Worm (Caenorhabditis elegans): ENCODE measurements around the gene C25E10.13.

Gene C25E10.13

DNA sequence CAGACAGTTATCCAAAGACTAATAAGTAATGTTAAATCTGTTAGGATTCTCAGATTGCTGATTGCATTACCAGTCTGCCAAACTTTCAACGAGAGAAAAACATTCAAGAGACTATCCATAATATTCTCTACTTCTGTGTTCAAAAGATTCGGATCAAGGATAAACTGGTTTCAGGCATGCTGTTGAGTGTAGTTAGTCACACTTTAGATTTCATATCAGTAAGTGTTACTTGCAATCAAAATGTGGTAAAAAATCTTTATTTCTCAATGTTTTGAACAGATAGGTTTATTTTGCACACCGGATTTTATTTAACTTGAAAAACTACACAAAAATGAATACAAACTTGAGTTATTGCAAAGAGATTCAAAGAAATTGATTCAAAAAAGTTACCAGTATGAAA lies 37.4 kb upstream of the C25E10.13 start, which contains the start of gene oac-41:
oac-41 (minus strand) TSS at position 101 of the 400 bp plus-strand sequence.
- no peak for TF ChIP-seq ceh-39 (tag; optimal IDR thresholded peaks at IDR 0.05)
- no peak for TF ChIP-seq tbx-8 (GFP tag; optimal IDR thresholded peaks at IDR 0.05)
- no peak for TF ChIP-seq sptf-1 (tag; optimal IDR thresholded peaks at IDR 0.05)
- no peak for TF ChIP-seq cnd-1 (tag; optimal IDR thresholded peaks at IDR 0.05)
- no peak for TF ChIP-seq unc-39 (tag; optimal IDR thresholded peaks at IDR 0.05)
- TF ChIP-seq ceh-43 (GFP tag; optimal IDR thresholded peaks at IDR 0.05): no peak
- TF ChIP-seq mls-2 (tag; optimal IDR thresholded peaks at IDR 0.05): no peak
- TF ChIP-seq flh-1 (GFP tag; optimal IDR thresholded peaks at IDR 0.05): no peak
- TF ChIP-seq ces-1 (GFP tag; optimal IDR thresholded peaks at IDR 0.05): no peak
- no peak for TF ChIP-seq zip-8 (tag; optimal IDR thresholded peaks at IDR 0.05)
- TF ChIP-seq nhr-2 (tag; optimal IDR thresholded peaks at IDR 0.05): no peak
- no peak for TF ChIP-seq mep-1 (tag; optimal IDR thresholded peaks at IDR 0.05)
- no peak for TF ChIP-seq hlh-1 (tag; optimal IDR thresholded peaks at IDR 0.05)
- TF ChIP-seq lin-32 (GFP tag; optimal IDR thresholded peaks at IDR 0.05): no peak
- TF ChIP-seq elt-1 (tag; optimal IDR thresholded peaks at IDR 0.05; ENCODE audit: borderline replicate concordance, insufficient read depth): no peak

DNA sequence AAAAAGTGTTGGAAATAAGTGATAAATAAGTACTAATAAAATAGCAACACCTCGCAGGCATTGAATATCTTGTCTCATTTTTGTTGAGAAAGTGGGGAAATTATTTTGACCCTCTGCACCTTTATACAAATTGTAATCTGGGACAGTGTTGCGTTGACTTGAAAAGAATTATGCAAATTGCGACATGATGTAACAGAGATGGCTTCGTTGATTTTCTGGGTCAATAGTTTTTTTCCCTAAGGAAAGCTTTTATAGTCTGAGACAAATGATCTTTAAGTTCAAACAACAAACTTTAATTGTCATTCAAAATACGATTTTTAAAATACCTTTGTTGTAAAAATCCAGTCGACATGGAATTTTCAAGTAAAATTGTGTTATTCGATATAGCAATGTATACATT lies 34.8 kb upstream of the C25E10.13 start, which contains the start of gene bus-1:
bus-1 (minus strand) TSS at position 101 of the 400 bp plus-strand sequence.
- TF ChIP-seq unc-120 (tag; optimal IDR thresholded peaks at IDR 0.05; ENCODE audit: poor library complexity, severe bottlenecking) (no peak), ceh-39 (tag; optimal IDR thresholded peaks at IDR 0.05) (no peak), unc-62 (GFP tag; optimal IDR thresholded peaks at IDR 0.05) (no peak), pha-4 (tag; optimal IDR thresholded peaks at IDR 0.05) (no peak), nhr-2 (tag; optimal IDR thresholded peaks at IDR 0.05) (no peak), ztf-11 (tag; optimal IDR thresholded peaks at IDR 0.05) (no peak), blmp-1 (tag; optimal IDR thresholded peaks at IDR 0.05) (no peak), mls-2 (tag; optimal IDR thresholded peaks at IDR 0.05) (no peak), ceh-43 (GFP tag; optimal IDR thresholded peaks at IDR 0.05) (no peak), nhr-12 (tag; optimal IDR thresholded peaks at IDR 0.05) (no peak), ceh-83 (GFP tag; optimal IDR thresholded peaks at IDR 0.05) (no peak), mab-5 (tag; optimal IDR thresholded peaks at IDR 0.05) (no peak), tbx-8 (GFP tag; optimal IDR thresholded peaks at IDR 0.05) (no peak), elt-3 (tag; optimal IDR thresholded peaks at IDR 0.05) (no peak), elt-1 (tag; optimal IDR thresholded peaks at IDR 0.05; ENCODE audit: borderline replicate concordance, insufficient read depth) (no peak), hlh-1 (tag; optimal IDR thresholded peaks at IDR 0.05) (no peak), sptf-1 (tag; optimal IDR thresholded peaks at IDR 0.05) (no peak), cnd-1 (tag; optimal IDR thresholded peaks at IDR 0.05) (no peak)

DNA sequence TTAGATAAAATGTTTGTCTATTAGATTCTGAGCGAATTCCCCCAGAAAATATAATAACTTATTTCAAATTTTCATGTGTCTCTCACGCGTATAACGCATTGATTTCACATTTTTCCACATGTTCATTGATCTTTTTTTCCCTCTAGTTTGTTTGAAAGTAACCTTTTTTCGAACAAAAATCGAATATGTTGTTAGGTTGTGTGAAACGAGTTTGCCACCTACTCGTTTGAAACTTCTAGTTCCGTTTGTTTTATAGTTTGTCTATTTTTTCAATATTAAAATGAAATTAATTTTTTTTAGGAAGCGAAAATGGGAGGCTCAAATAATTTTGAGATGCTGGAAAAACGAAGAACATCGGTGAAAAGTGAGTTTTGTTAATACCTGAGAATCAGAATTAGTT lies 29.3 kb upstream of the C25E10.13 start, which contains the start of gene C25E10.5:
C25E10.5 (plus strand) TSS at position 301 of the 400 bp plus-strand sequence.
- TF ChIP-seq drap-1 (GFP tag; optimal IDR thresholded peaks at IDR 0.05) (no peak), elt-3 (tag; optimal IDR thresholded peaks at IDR 0.05) (no peak), nhr-76 (tag; optimal IDR thresholded peaks at IDR 0.05) (no peak)

DNA sequence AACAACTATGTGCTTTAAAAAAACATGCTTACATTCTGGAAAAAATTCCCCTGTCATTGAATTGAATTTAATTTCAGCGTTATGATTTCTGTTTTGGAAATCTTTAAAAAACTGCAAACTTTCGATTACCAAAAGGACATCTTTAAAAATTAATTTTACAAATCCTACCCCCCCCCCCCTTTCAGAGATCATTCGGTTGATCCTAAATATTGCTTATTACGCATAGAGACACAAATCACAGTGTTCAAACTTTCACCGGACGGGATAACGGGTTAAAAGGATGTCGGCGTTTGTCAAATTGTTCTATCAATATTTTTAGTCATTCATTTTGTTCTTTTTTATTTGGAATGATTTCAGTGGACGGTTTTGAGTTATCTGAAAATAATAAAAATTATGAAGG lies 26.3 kb upstream of the C25E10.13 start, which contains the start of gene C25E10.4:
C25E10.4 (plus strand) TSS at position 301 of the 400 bp plus-strand sequence.
- TF ChIP-seq ces-1 (GFP tag; optimal IDR thresholded peaks at IDR 0.05) (no peak), nhr-12 (tag; optimal IDR thresholded peaks at IDR 0.05) (no peak), mep-1 (tag; optimal IDR thresholded peaks at IDR 0.05) (no peak), ceh-43 (GFP tag; optimal IDR thresholded peaks at IDR 0.05) (no peak), flh-1 (GFP tag; optimal IDR thresholded peaks at IDR 0.05) (no peak), ceh-83 (GFP tag; optimal IDR thresholded peaks at IDR 0.05) (no peak), lsy-2 (tag; optimal IDR thresholded peaks at IDR 0.05) (no peak), elt-3 (tag; optimal IDR thresholded peaks at IDR 0.05) (no peak)

DNA sequence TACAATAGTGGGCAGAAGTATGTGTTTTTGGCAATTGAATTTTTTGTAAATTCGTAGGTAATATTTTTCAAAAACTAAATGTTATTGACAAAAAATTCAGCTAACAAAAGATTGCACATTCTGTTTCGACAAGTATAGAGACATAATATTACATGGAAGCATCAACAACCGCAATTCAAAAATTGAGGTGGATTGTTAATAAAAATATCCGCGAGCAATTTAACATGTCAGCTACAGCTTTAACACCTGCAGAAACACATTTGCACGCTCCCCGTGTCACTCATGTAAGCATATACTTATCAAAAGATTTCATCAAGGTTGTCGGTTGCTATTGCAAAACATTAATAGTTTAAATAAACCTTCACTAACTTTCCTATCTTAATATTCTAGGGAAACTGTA lies 23.8 kb upstream of the C25E10.13 start, which contains the start of gene srsx-34:
srsx-34 (plus strand) TSS at position 301 of the 400 bp plus-strand sequence.
- TF ChIP-seq ceh-83 (GFP tag; optimal IDR thresholded peaks at IDR 0.05): no peak

DNA sequence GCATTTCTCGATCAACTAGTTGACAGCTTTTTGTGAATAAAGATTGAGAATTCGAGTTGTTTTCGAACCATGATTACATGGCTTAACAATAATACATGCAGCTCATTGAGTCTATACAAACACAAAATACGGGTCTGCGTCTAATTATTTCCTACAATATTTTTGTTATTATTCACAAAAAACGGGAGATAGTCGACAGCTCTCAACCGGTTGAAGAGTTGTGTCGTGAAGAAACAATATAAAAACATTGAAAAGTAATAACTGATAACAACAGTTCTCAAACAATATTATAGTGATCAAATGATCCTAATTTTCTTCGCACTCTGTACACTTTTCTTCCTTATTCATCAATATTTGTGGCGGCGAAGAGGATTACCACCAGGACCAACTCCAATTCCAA lies 18.5 kb upstream of the C25E10.13 start, which contains the start of gene cyp-33B1:
cyp-33B1 (plus strand) TSS at position 301 of the 400 bp plus-strand sequence.
- TF ChIP-seq ceh-83 (GFP tag; optimal IDR thresholded peaks at IDR 0.05) (no peak), lsy-2 (tag; optimal IDR thresholded peaks at IDR 0.05) (no peak), blmp-1 (tag; optimal IDR thresholded peaks at IDR 0.05) (no peak), mls-2 (tag; optimal IDR thresholded peaks at IDR 0.05) (no peak), cnd-1 (tag; optimal IDR thresholded peaks at IDR 0.05) (no peak), unc-62 (GFP tag; optimal IDR thresholded peaks at IDR 0.05) (no peak), nhr-2 (tag; optimal IDR thresholded peaks at IDR 0.05) (no peak), M03D4.4 (tag; optimal IDR thresholded peaks at IDR 0.05) (no peak), lin-32 (GFP tag; optimal IDR thresholded peaks at IDR 0.05) (no peak), unc-120 (tag; optimal IDR thresholded peaks at IDR 0.05; ENCODE audit: poor library complexity, severe bottlenecking) (no peak), elt-3 (tag; optimal IDR thresholded peaks at IDR 0.05) (no peak), ceh-39 (tag; optimal IDR thresholded peaks at IDR 0.05) (no peak), hlh-1 (tag; optimal IDR thresholded peaks at IDR 0.05) (no peak), bed-3 (GFP tag; optimal IDR thresholded peaks at IDR 0.05) (no peak), sem-2 (GFP tag; optimal IDR thresholded peaks at IDR 0.05) (no peak), tbx-8 (GFP tag; optimal IDR thresholded peaks at IDR 0.05) (no peak), ham-2 (GFP tag; optimal IDR thresholded peaks at IDR 0.05) (no peak), pha-4 (tag; optimal IDR thresholded peaks at IDR 0.05) (no peak)
